Worm (Caenorhabditis elegans) whole organism, L1 larva: ENCODE results near the gene F56B6.6.

ENCODE experiments used
- C34B4.2 ChIP-seq: sonication (generic microtip); optimal IDR thresholded peaks from 2 replicates; lab custom pipeline; 2017; ENCODE audit warnings: mild to moderate bottlenecking, missing genetic modification characterization, missing compliant biosample characterization
- aly-2 ChIP-seq: fragments of 150-350 bp; optimal IDR thresholded peaks from 2 replicates; lab custom pipeline; 2014; ENCODE audit warnings: missing biosample characterization, missing genetic modification characterization
- ceh-8 ChIP-seq: fragments of 200-800 bp; sonication (Bioruptor generic); optimal IDR thresholded peaks from 2 replicates; lab custom pipeline; 2018; ENCODE audit warnings: mild to moderate bottlenecking, missing genetic modification characterization, moderate library complexity, missing compliant biosample characterization
- ces-1 ChIP-seq: fragments of 150-350 bp; optimal IDR thresholded peaks from 2 replicates; lab custom pipeline; 2014; ENCODE audit warnings: missing biosample characterization, missing genetic modification reagents, missing genetic modification characterization
- egl-13 ChIP-seq: sonication (generic microtip); optimal IDR thresholded peaks from 2 replicates; lab custom pipeline; 2016; ENCODE audit warnings: missing genotype, missing genetic modification reagents, missing genetic modification characterization, missing compliant biosample characterization
- elt-2 ChIP-seq: sonication (generic microtip); optimal IDR thresholded peaks from 2 replicates; lab custom pipeline; 2016; ENCODE audit warnings: missing genetic modification characterization, mild to moderate bottlenecking, inconsistent platforms, missing compliant biosample characterization, missing genetic modification reagents
- ets-5 ChIP-seq: fragments of 200-800 bp; sonication (Bioruptor generic); IDR thresholded peaks from 2 replicates; pipeline ENCODE4 v1.3.6; 2022; ENCODE audit warnings: missing genetic modification characterization, missing compliant biosample characterization
- fkh-10 ChIP-seq: sonication (generic microtip); optimal IDR thresholded peaks from 2 replicates; lab custom pipeline; 2017; ENCODE audit warnings: missing biosample characterization, missing genetic modification reagents, missing genetic modification characterization
- grh-1 ChIP-seq: fragments of 200-800 bp; sonication (Bioruptor generic); IDR thresholded peaks from 2 replicates; pipeline ENCODE4 v1.3.6; 2022; ENCODE audit warnings: missing genetic modification reagents, missing genetic modification characterization, missing compliant biosample characterization
- hlh-17 ChIP-seq: fragments of 200-800 bp; sonication (Bioruptor generic); optimal IDR thresholded peaks from 2 replicates; lab custom pipeline; 2018; ENCODE audit warnings: missing genetic modification characterization, mild to moderate bottlenecking, missing compliant biosample characterization, moderate library complexity, borderline replicate concordance
- irx-1 ChIP-seq: sonication (generic microtip); optimal IDR thresholded peaks from 2 replicates; lab custom pipeline; 2016; ENCODE audit warnings: missing genetic modification characterization, missing compliant biosample characterization
- jun-1 ChIP-seq: fragments of 150-350 bp; optimal IDR thresholded peaks from 2 replicates; lab custom pipeline; 2014; ENCODE audit warnings: missing biosample characterization, missing genetic modification reagents, missing genetic modification characterization
- lin-13 ChIP-seq: fragments of 150-350 bp; optimal IDR thresholded peaks from 2 replicates; lab custom pipeline; 2014; ENCODE audit warnings: missing biosample characterization, missing genetic modification reagents, missing genetic modification characterization
- lin-14 ChIP-seq: fragments of 200-800 bp; sonication (Bioruptor generic); optimal IDR thresholded peaks from 2 replicates; lab custom pipeline; 2018; ENCODE audit warnings: mild to moderate bottlenecking, missing genetic modification characterization, moderate library complexity, missing compliant biosample characterization
- lin-15B ChIP-seq: fragments of 150-350 bp; sonication (generic microtip); optimal IDR thresholded peaks from 3 replicates; lab custom pipeline; 2014; ENCODE audit warnings: missing biosample characterization, missing genetic modification characterization
- lin-39 ChIP-seq: fragments of 150-350 bp; optimal IDR thresholded peaks from 2 replicates; lab custom pipeline; 2014; ENCODE audit warnings: missing biosample characterization, missing genetic modification reagents, missing genetic modification characterization
- mep-1 ChIP-seq: fragments of 150-350 bp; optimal IDR thresholded peaks from 2 replicates; lab custom pipeline; 2014; ENCODE audit warnings: missing biosample characterization, missing genetic modification characterization
- nhr-12 ChIP-seq: sonication (generic microtip); optimal IDR thresholded peaks from 2 replicates; lab custom pipeline; 2017; ENCODE audit warnings: missing biosample characterization, missing genetic modification characterization
- nhr-20 ChIP-seq: sonication (generic microtip); optimal IDR thresholded peaks from 2 replicates; lab custom pipeline; 2016; ENCODE audit warnings: mild to moderate bottlenecking, missing genetic modification characterization, missing compliant biosample characterization
- nhr-28 ChIP-seq: fragments of 150-350 bp; optimal IDR thresholded peaks from 2 replicates; lab custom pipeline; 2014; ENCODE audit warnings: missing biosample characterization, missing genetic modification characterization
- nhr-76 ChIP-seq: sonication (generic microtip); optimal IDR thresholded peaks from 2 replicates; lab custom pipeline; 2017; ENCODE audit warnings: missing biosample characterization, missing genetic modification characterization
- nhr-77 ChIP-seq: fragments of 150-350 bp; optimal IDR thresholded peaks from 2 replicates; lab custom pipeline; 2014; ENCODE audit warnings: missing biosample characterization, missing genetic modification characterization
- nhr-84 ChIP-seq: sonication (generic microtip); optimal IDR thresholded peaks from 2 replicates; lab custom pipeline; 2017; ENCODE audit warnings: missing biosample characterization, missing genetic modification characterization
- nhr-85 ChIP-seq: sonication (generic microtip); peaks from one replicate; lab custom pipeline; 2016; ENCODE audit warnings: missing genetic modification characterization, inconsistent platforms, missing compliant biosample characterization
- nhr-90 ChIP-seq: sonication (generic microtip); optimal IDR thresholded peaks from 2 replicates; lab custom pipeline; 2016; ENCODE audit warnings: mild to moderate bottlenecking, missing genetic modification characterization, missing compliant biosample characterization; ENCODE audit not compliant: poor library complexity
- pax-3 ChIP-seq: fragments of 200-800 bp; sonication (Bioruptor generic); optimal IDR thresholded peaks from 2 replicates; lab custom pipeline; 2018; ENCODE audit warnings: mild to moderate bottlenecking, missing genetic modification characterization, moderate library complexity, missing compliant biosample characterization
- pqm-1 ChIP-seq: sonication (generic microtip); optimal IDR thresholded peaks from 3 replicates; lab custom pipeline; 2017; ENCODE audit warnings: missing biosample characterization, missing genetic modification characterization
- skn-1 ChIP-seq: fragments of 150-350 bp; optimal IDR thresholded peaks from 2 replicates; lab custom pipeline; 2014; ENCODE audit warnings: missing biosample characterization, missing genetic modification characterization
- sox-4 ChIP-seq: sonication (generic microtip); optimal IDR thresholded peaks from 2 replicates; lab custom pipeline; 2016; ENCODE audit warnings: missing genetic modification characterization, missing compliant biosample characterization
- swsn-7 ChIP-seq: sonication (generic microtip); optimal IDR thresholded peaks from 2 replicates; lab custom pipeline; 2016; ENCODE audit warnings: missing genetic modification characterization, missing compliant biosample characterization
- tbx-2 ChIP-seq: sonication (generic microtip); optimal IDR thresholded peaks from 2 replicates; lab custom pipeline; 2016; ENCODE audit warnings: missing genetic modification characterization, missing compliant biosample characterization
- tlp-1 ChIP-seq: fragments of 150-350 bp; optimal IDR thresholded peaks from 2 replicates; lab custom pipeline; 2014; ENCODE audit warnings: missing biosample characterization, missing genetic modification characterization
- unc-130 ChIP-seq: fragments of 150-350 bp; optimal IDR thresholded peaks from 2 replicates; lab custom pipeline; 2017; ENCODE audit warnings: missing biosample characterization, missing genetic modification characterization, inconsistent platforms
- unc-86 ChIP-seq: sonication (generic microtip); optimal IDR thresholded peaks from 2 replicates; lab custom pipeline; 2016; ENCODE audit warnings: missing genetic modification characterization, missing compliant biosample characterization
- unc-98 ChIP-seq: fragments of 200-800 bp; sonication (Bioruptor generic); IDR thresholded peaks from 2 replicates; pipeline ENCODE4 v1.3.6; 2022; ENCODE audit warnings: missing genetic modification characterization, missing compliant biosample characterization
- zag-1 ChIP-seq: fragments of 150-350 bp; optimal IDR thresholded peaks from 2 replicates; lab custom pipeline; 2014; ENCODE audit warnings: missing biosample characterization, missing genetic modification characterization

F56B6.6 gene

ce11 chrX:3572490-3572889 is 39.7 kb upstream of the F56B6.6 start, which contains the start of gene vit-3:
TSS of gene vit-3 (minus strand) at chrX:3572549.
- TF ChIP-seq lin-39 (no peak), tlp-1 (tag; lab: Kevin White, UChicago) (no peak), unc-130 (tag; lab: Kevin White, UChicago) (no peak), irx-1 (tag; lab: Kevin White, UChicago) (no peak), grh-1 (GFP tag; lab: Robert Waterston, UW) (no peak), aly-2 (no peak)

- TF ChIP-seq ceh-8 (GFP tag; lab: Kevin White, UChicago) (no peak), egl-13 (tag; lab: Kevin White, UChicago) (no peak), zag-1 (no peak), nhr-12 (tag; lab: Kevin White, UChicago) (no peak), swsn-7 (tag; lab: Kevin White, UChicago) (no peak), nhr-85 (tag; lab: Kevin White, UChicago) (no peak), nhr-20 (tag; lab: Kevin White, UChicago) (no peak), mep-1 (tag; lab: Kevin White, UChicago) (no peak), pqm-1 (no peak), nhr-28 (tag; lab: Kevin White, UChicago) (no peak), fkh-10 (GFP tag; lab: Kevin White, UChicago) (no peak), aly-2 (no peak), pax-3 (no peak), lin-15B (tag; lab: Kevin White, UChicago) (no peak), nhr-84 (tag; lab: Kevin White, UChicago) (no peak), tbx-2 (tag; lab: Kevin White, UChicago) (no peak), hlh-17 (GFP tag; lab: Kevin White, UChicago) (no peak), ces-1 (GFP tag; lab: Kevin White, UChicago) (no peak)
Measured at ce11 chrX:3566856-3567255, 34.0 kb upstream of the F56B6.6 start.

ce11 chrX:3563903-3564302 is 31.1 kb upstream of the F56B6.6 start, which contains the start of gene vit-4:
TSS of gene vit-4 (minus strand) at chrX:3563965.
- TF ChIP-seq lin-14 (no peak), skn-1 (tag; lab: Kevin White, UChicago) (no peak), nhr-85 (tag; lab: Kevin White, UChicago) (no peak), lin-13 (GFP tag; lab: Kevin White, UChicago) (no peak), nhr-76 (tag; lab: Kevin White, UChicago) (no peak), unc-98 (GFP tag; lab: Robert Waterston, UW) (no peak), mep-1 (tag; lab: Kevin White, UChicago) (no peak), irx-1 (tag; lab: Kevin White, UChicago) (no peak), zag-1 (no peak), nhr-84 (tag; lab: Kevin White, UChicago) (no peak), tbx-2 (tag; lab: Kevin White, UChicago) (no peak), jun-1 (tag; lab: Kevin White, UChicago) (no peak), nhr-90 (tag; lab: Kevin White, UChicago) (no peak), ets-5 (no peak), C34B4.2 (tag; lab: Kevin White, UChicago) (no peak), unc-86 (tag; lab: Kevin White, UChicago) (no peak), tlp-1 (tag; lab: Kevin White, UChicago) (no peak), nhr-77 (tag; lab: Kevin White, UChicago) (no peak)

ce11 chrX:3555930-3556329 is 23.1 kb upstream of the F56B6.6 start:
- no peak for TF ChIP-seq sox-4 (tag; lab: Kevin White, UChicago)
- TF ChIP-seq elt-2, result peak; percentile 54
- TF ChIP-seq hlh-17 (GFP tag; lab: Kevin White, UChicago), result no peak
- no peak for TF ChIP-seq aly-2
- TF ChIP-seq tbx-2 (tag; lab: Kevin White, UChicago), result no peak
- TF ChIP-seq, all 84 proteins: peak for 1
